Fruit fly (Drosophila melanogaster): ENCODE data around the gene Rab27.

Gene Rab27

DNA sequence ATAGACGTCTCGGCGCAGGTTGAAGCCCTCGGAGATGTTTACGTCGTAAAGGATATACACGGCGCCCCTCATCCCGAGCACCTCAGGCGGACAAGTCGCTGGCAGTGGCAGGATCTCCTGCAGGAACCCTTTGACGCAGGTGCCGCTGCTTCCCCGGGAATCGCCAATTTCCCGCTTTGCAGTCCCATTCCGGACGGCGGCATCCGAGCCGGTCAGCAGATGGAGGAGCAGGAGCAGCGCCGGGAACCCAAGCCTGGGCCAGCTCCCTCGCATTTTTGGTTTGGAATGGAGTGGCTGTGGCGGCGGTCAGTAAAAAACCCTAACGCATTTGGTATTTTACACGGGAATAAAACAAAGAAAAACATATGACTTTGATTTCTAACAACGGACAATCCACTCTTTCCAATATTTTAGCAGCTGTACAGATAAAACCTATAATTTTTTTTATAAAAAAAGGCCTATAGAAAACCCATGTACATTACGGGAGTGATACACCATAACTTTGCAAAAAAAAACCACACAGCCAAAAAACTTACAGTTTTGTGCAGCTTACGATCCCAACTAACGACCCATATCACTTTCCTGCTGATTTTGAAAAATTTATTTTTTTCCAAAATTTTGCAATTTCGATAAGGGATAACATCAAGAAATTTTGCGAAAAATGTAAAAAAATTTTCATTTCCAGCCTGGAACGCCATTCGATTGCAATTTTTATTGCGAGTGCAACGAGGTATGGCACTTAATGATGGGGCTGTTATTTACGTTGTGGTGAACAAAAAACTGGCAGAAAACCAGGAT lies 10.9 kb downstream of the Rab27 start, which contains the start of the genes O-fut2 and CG14777 (continued):
- TF ChIP-seq CG18476 (GFP tag; optimal IDR thresholded peaks at IDR 0.05), result no peak
- peak; percentile 37; the same call in 1 of the 2 replicates for TF ChIP-seq Xrp1 (GFP tag; IDR thresholded peaks at IDR 0.05)
- TF ChIP-seq crp (GFP tag; optimal IDR thresholded peaks at IDR 0.05), result peak in 1 of 2 experiments; percentile 67
- TF ChIP-seq unc-4 (GFP tag; IDR thresholded peaks at IDR 0.05; ENCODE audit: partially characterized antibody), result no peak
- no peak for TF ChIP-seq HHEX (GFP tag; optimal IDR thresholded peaks at IDR 0.05)
- TF ChIP-seq sens (GFP tag), result peak; percentile 63
- TF ChIP-seq tna (GFP tag; IDR thresholded peaks at IDR 0.05; ENCODE audit: partially characterized antibody), result no peak
- no peak for TF ChIP-seq Xbp1 (GFP tag; optimal IDR thresholded peaks at IDR 0.05)
- no peak for TF ChIP-seq CG11560 (tag; IDR thresholded peaks at IDR 0.05)
- TF ChIP-seq fd3F (GFP tag; optimal IDR thresholded peaks at IDR 0.05), result no peak
- no peak for TF ChIP-seq zfh1 (GFP tag; IDR thresholded peaks at IDR 0.05)
- TF ChIP-seq Blimp-1 (GFP tag; optimal IDR thresholded peaks at IDR 0.05), result no peak
- no peak for TF ChIP-seq fd64A (GFP tag; optimal IDR thresholded peaks at IDR 0.05)
- no peak for TF ChIP-seq hth (optimal IDR thresholded peaks at IDR 0.05)
- no peak for TF ChIP-seq schlank (tag; optimal IDR thresholded peaks at IDR 0.05)
- TF ChIP-seq br (optimal IDR thresholded peaks at IDR 0.05), result no peak
- TF ChIP-seq ara (GFP tag; IDR thresholded peaks at IDR 0.05), result no peak
- no peak for TF ChIP-seq Aef1 (GFP tag; IDR thresholded peaks at IDR 0.05)
- no peak for TF ChIP-seq p53 (GFP tag; optimal IDR thresholded peaks at IDR 0.05)
- no peak for TF ChIP-seq sd (tag; optimal IDR thresholded peaks at IDR 0.05)
- TF ChIP-seq Drgx (GFP tag; IDR thresholded peaks at IDR 0.05), result peak; percentile 54; the same call in 1 of the 2 replicates
- no peak for TF ChIP-seq ssp (GFP tag; IDR thresholded peaks at IDR 0.05)
- no peak for TF ChIP-seq CG10654 (GFP tag; optimal IDR thresholded peaks at IDR 0.05)
- no peak for TF ChIP-seq CG14050 (GFP tag; IDR thresholded peaks at IDR 0.05)
- TF ChIP-seq CG2120 (GFP tag; optimal IDR thresholded peaks at IDR 0.05), result peak; percentile 13
- TF ChIP-seq CG13624 (GFP tag; optimal IDR thresholded peaks at IDR 0.05), result no peak
- 0 out of 2 replicates have a peak, but pooled peaks have one; percentile 32 for TF ChIP-seq CG14441 (GFP tag; IDR thresholded peaks at IDR 0.05)
- no peak for TF ChIP-seq Fer2 (tag; optimal IDR thresholded peaks at IDR 0.05)
- peak in 1 of 2 experiments; percentile 5 for TF ChIP-seq Pdp1 (GFP tag; optimal IDR thresholded peaks at IDR 0.05)
- no peak for TF ChIP-seq CG15011 (GFP tag; optimal IDR thresholded peaks at IDR 0.05)
- TF ChIP-seq Ada2b (GFP tag; IDR thresholded peaks at IDR 0.05), result no peak
- TF ChIP-seq ftz-f1 (GFP tag; optimal IDR thresholded peaks at IDR 0.05), result no peak
- no peak for TF ChIP-seq CG30431 (GFP tag; optimal IDR thresholded peaks at IDR 0.05)
- no peak for TF ChIP-seq CG17802 (tag; optimal IDR thresholded peaks at IDR 0.05)
- no peak for TF ChIP-seq disco-r (GFP tag; optimal IDR thresholded peaks at IDR 0.05)
- no peak for TF ChIP-seq wor (GFP tag; IDR thresholded peaks at IDR 0.05)
- TF ChIP-seq ap (GFP tag; IDR thresholded peaks at IDR 0.05), result no peak
- TF ChIP-seq CG18262 (tag; optimal IDR thresholded peaks at IDR 0.05), result no peak
- TF ChIP-seq Chrac-16 (GFP tag; optimal IDR thresholded peaks at IDR 0.05), result no peak
- no peak for TF ChIP-seq cato (GFP tag; optimal IDR thresholded peaks at IDR 0.05; ENCODE audit: borderline replicate concordance)
- TF ChIP-seq CG2678 (tag; optimal IDR thresholded peaks at IDR 0.05), result no peak
- TF ChIP-seq Atf6 (GFP tag; IDR thresholded peaks at IDR 0.05), result no peak
- no peak for TF ChIP-seq lmd (GFP tag; IDR thresholded peaks at IDR 0.05)
- no peak for TF ChIP-seq emc (GFP tag; optimal IDR thresholded peaks at IDR 0.05)
- TF ChIP-seq pan (optimal IDR thresholded peaks at IDR 0.05), result no peak
- TF ChIP-seq pan (GFP tag; optimal IDR thresholded peaks at IDR 0.05 in 1 of 2, IDR thresholded peaks at IDR 0.05 in 1 of 2), result peak in 1 of 2 experiments; percentile 6
- no peak for TF ChIP-seq Awh (GFP tag; IDR thresholded peaks at IDR 0.05)
- no peak for TF ChIP-seq D19A (tag; optimal IDR thresholded peaks at IDR 0.05)
- TF ChIP-seq CG12659 (GFP tag; optimal IDR thresholded peaks at IDR 0.05), result peak; percentile 8
- no peak for TF ChIP-seq slou (GFP tag; optimal IDR thresholded peaks at IDR 0.05)
- no peak for TF ChIP-seq Fer1 (GFP tag; optimal IDR thresholded peaks at IDR 0.05)

All from whole organism, embryonic.